Fruit fly (Drosophila melanogaster) whole organism, embryonic: ENCODE data around the gene Rpt6R.
A peak's percentile ranks its signal among the peaks of the same experiment; 100 is the strongest.

Source experiments
- Atf-2 ChIP-seq: fragments of 200-800 bp; sonication (Bioruptor generic); optimal IDR thresholded peaks from 2 replicates; lab custom pipeline; 2016; ENCODE audit warnings: missing biosample characterization, missing genetic modification characterization
- BEAF-32 ChIP-seq: fragments of 200-800 bp; sonication (Bioruptor generic); optimal IDR thresholded peaks from 3 replicates; lab custom pipeline; 2017; ENCODE audit warnings: missing biosample characterization, missing genetic modification characterization, mild to moderate bottlenecking, moderate library complexity, missing genetic modification reagents
- Bgb ChIP-seq: fragments of 200-800 bp; sonication (Bioruptor generic); IDR thresholded peaks from 2 replicates; pipeline ENCODE4 v1.3.6; 2022; ENCODE audit warnings: missing biosample characterization, missing genetic modification characterization; ENCODE audit not compliant: partially characterized antibody
- CG10462 ChIP-seq: fragments of 200-800 bp; sonication (Bioruptor generic); optimal IDR thresholded peaks from 2 replicates; lab custom pipeline; 2016; ENCODE audit warnings: missing biosample characterization, missing genetic modification characterization
- CG10654 ChIP-seq: fragments of 200-800 bp; sonication (Bioruptor generic); optimal IDR thresholded peaks from 2 replicates; lab custom pipeline; 2016; ENCODE audit warnings: missing biosample characterization, missing genetic modification characterization
- CG11695 ChIP-seq: fragments of 200-800 bp; sonication (Bioruptor generic); IDR thresholded peaks from 3 replicates; pipeline ENCODE4 v1.3.6; 2022; ENCODE audit warnings: missing biosample characterization, missing genetic modification characterization
- CG12155 ChIP-seq: fragments of 200-800 bp; sonication (Bioruptor generic); optimal IDR thresholded peaks from 3 replicates; lab custom pipeline; 2016; ENCODE audit warnings: missing biosample characterization, missing genetic modification characterization
- CG1233 ChIP-seq: fragments of 200-800 bp; sonication (Bioruptor generic); optimal IDR thresholded peaks from 4 replicates; lab custom pipeline; 2018; ENCODE audit warnings: missing biosample characterization, mild to moderate bottlenecking, missing genetic modification characterization
- CG12659 ChIP-seq: fragments of 200-800 bp; sonication (Bioruptor generic); optimal IDR thresholded peaks from 3 replicates; lab custom pipeline; 2017; ENCODE audit warnings: mild to moderate bottlenecking, missing biosample characterization, missing genetic modification reagents, missing genetic modification characterization
- CG13123 ChIP-seq: fragments of 200-800 bp; sonication (Bioruptor generic); optimal IDR thresholded peaks from 2 replicates; lab custom pipeline; 2016; ENCODE audit warnings: missing biosample characterization, missing genetic modification characterization
- CG16813 ChIP-seq: fragments of 200-800 bp; sonication (Bioruptor generic); IDR thresholded peaks from 3 replicates; pipeline ENCODE4 v1.3.6; 2022; ENCODE audit warnings: missing biosample characterization, missing genetic modification characterization; ENCODE audit not compliant: partially characterized antibody
- CG18764 ChIP-seq: fragments of 200-800 bp; sonication (Bioruptor generic); optimal IDR thresholded peaks from 3 replicates; lab custom pipeline; 2016; ENCODE audit warnings: missing biosample characterization, missing genetic modification characterization
- CG2116 ChIP-seq: fragments of 200-800 bp; sonication (Bioruptor generic); optimal IDR thresholded peaks from 3 replicates; lab custom pipeline; 2018; ENCODE audit warnings: missing biosample characterization, mild to moderate bottlenecking, missing genetic modification characterization
- CG5245 ChIP-seq: fragments of 200-800 bp; sonication (Bioruptor generic); optimal IDR thresholded peaks from 3 replicates; lab custom pipeline; 2016; ENCODE audit warnings: missing biosample characterization, missing genetic modification characterization
- CG6791 ChIP-seq: fragments of 200-800 bp; sonication (Bioruptor generic); IDR thresholded peaks from 3 replicates; pipeline ENCODE4 v1.3.6; 2022; ENCODE audit warnings: missing biosample characterization, missing genetic modification characterization; ENCODE audit not compliant: partially characterized antibody
- D19B ChIP-seq: fragments of 200-800 bp; sonication (Bioruptor generic); optimal IDR thresholded peaks from 2 replicates; lab custom pipeline; 2017; ENCODE audit warnings: missing biosample characterization, mild to moderate bottlenecking, missing genetic modification characterization
- Doc3 ChIP-seq: fragments of 200-800 bp; sonication (Bioruptor generic); IDR thresholded peaks from 3 replicates; pipeline ENCODE4 v1.3.6; 2022; ENCODE audit warnings: missing biosample characterization, missing genetic modification characterization; ENCODE audit not compliant: partially characterized antibody
- Ets97D ChIP-seq: fragments of 200-800 bp; sonication (Bioruptor generic); optimal IDR thresholded peaks from 3 replicates; lab custom pipeline; 2016; ENCODE audit warnings: missing biosample characterization, missing genetic modification characterization
- H15 ChIP-seq: fragments of 200-800 bp; sonication (Bioruptor generic); IDR thresholded peaks from 3 replicates; pipeline ENCODE4 v1.3.6; 2022; ENCODE audit warnings: missing biosample characterization, missing genetic modification characterization
- H2.0 ChIP-seq: fragments of 200-800 bp; sonication (Bioruptor generic); IDR thresholded peaks from 2 replicates; pipeline ENCODE4 v1.3.6; 2022; ENCODE audit warnings: missing biosample characterization, missing genetic modification characterization
- Hmr ChIP-seq: fragments of 200-800 bp; sonication (Bioruptor generic); optimal IDR thresholded peaks from 3 replicates; lab custom pipeline; 2017; ENCODE audit warnings: mild to moderate bottlenecking, missing biosample characterization, missing genetic modification reagents, missing genetic modification characterization
- Hr78 ChIP-seq, 2 experiments: fragments of 200-800 bp in 1 of 2; fragments of >200 bp in 1 of 2; sonication (Bioruptor generic) in 1 of 2; optimal IDR thresholded peaks; 2 replicates each; lab custom pipeline; 2017 to 2019; ENCODE audit warnings: missing biosample characterization in 2 of 2, missing genetic modification characterization in 2 of 2, mild to moderate bottlenecking in 1 of 2, moderate library complexity in 1 of 2
- Lhr ChIP-seq: fragments of 200-800 bp; sonication (Bioruptor generic); optimal IDR thresholded peaks from 3 replicates; lab custom pipeline; 2017; ENCODE audit warnings: mild to moderate bottlenecking, missing biosample characterization, missing genetic modification reagents, missing genetic modification characterization
- Mrtf ChIP-seq: fragments of 200-800 bp; sonication (Bioruptor generic); IDR thresholded peaks from 3 replicates; pipeline ENCODE4 v1.3.6; 2022; ENCODE audit warnings: missing biosample characterization, missing genetic modification characterization
- Pdp1 ChIP-seq, 2 experiments: fragments of 200-800 bp; sonication (Bioruptor generic); optimal IDR thresholded peaks; 3 replicates each; lab custom pipeline; 2016; ENCODE audit warnings: missing biosample characterization in 2 of 2, missing genetic modification characterization in 2 of 2, mild to moderate bottlenecking in 1 of 2, moderate library complexity in 1 of 2
- Rfx ChIP-seq: fragments of 200-800 bp; sonication (Bioruptor generic); IDR thresholded peaks from 2 replicates; pipeline ENCODE4 v1.3.6; 2022; ENCODE audit warnings: missing biosample characterization, missing genetic modification characterization
- Six4 ChIP-seq: fragments of 200-800 bp; sonication (Bioruptor generic); optimal IDR thresholded peaks from 2 replicates; lab custom pipeline; 2016; ENCODE audit warnings: missing biosample characterization, missing genetic modification characterization
- YL-1 ChIP-seq: fragments of 200-800 bp; sonication (Bioruptor generic); optimal IDR thresholded peaks from 3 replicates; lab custom pipeline; 2017; ENCODE audit warnings: missing biosample characterization, mild to moderate bottlenecking, missing genetic modification characterization
- amos ChIP-seq: fragments of 200-800 bp; sonication (Bioruptor generic); IDR thresholded peaks from 2 replicates; pipeline ENCODE4 v1.3.6; 2022; ENCODE audit warnings: missing biosample characterization, missing genetic modification characterization; ENCODE audit not compliant: partially characterized antibody
- exex ChIP-seq: fragments of 200-800 bp; sonication (Bioruptor generic); optimal IDR thresholded peaks from 4 replicates; lab custom pipeline; 2018; ENCODE audit warnings: missing biosample characterization, mild to moderate bottlenecking, missing genetic modification characterization, moderate library complexity
- gsb ChIP-seq: fragments of 200-800 bp; sonication (Bioruptor generic); IDR thresholded peaks from 2 replicates; pipeline ENCODE4 v1.3.6; 2022; ENCODE audit warnings: missing biosample characterization, missing genetic modification characterization
- insv ChIP-seq, 2 experiments: fragments of 200-800 bp; sonication (Bioruptor generic); optimal IDR thresholded peaks; 3 replicates each; lab custom pipeline; 2016 to 2018; ENCODE audit warnings: missing biosample characterization in 2 of 2, missing genetic modification characterization in 2 of 2
- inv ChIP-seq: fragments of 200-800 bp; sonication (Bioruptor generic); IDR thresholded peaks from 2 replicates; pipeline ENCODE4 v1.3.6; 2022; ENCODE audit warnings: missing biosample characterization, missing genetic modification characterization; ENCODE audit not compliant: partially characterized antibody
- jumu ChIP-seq: fragments of 200-800 bp; sonication (Bioruptor generic); optimal IDR thresholded peaks from 3 replicates; lab custom pipeline; 2016; ENCODE audit warnings: missing biosample characterization, missing genetic modification characterization
- nau ChIP-seq: fragments of 200-800 bp; sonication (Bioruptor generic); optimal IDR thresholded peaks from 3 replicates; lab custom pipeline; 2017; ENCODE audit warnings: missing biosample characterization, mild to moderate bottlenecking, missing genetic modification characterization, missing genetic modification reagents
- pho ChIP-seq: fragments of 200-800 bp; sonication (Bioruptor generic); optimal IDR thresholded peaks from 2 replicates; lab custom pipeline; 2016; ENCODE audit warnings: missing biosample characterization, missing genetic modification characterization
- pzg ChIP-seq: fragments of 200-800 bp; sonication (Bioruptor generic); optimal IDR thresholded peaks from 3 replicates; lab custom pipeline; 2018; ENCODE audit warnings: missing biosample characterization, mild to moderate bottlenecking, missing genetic modification characterization, moderate library complexity
- sr ChIP-seq: fragments of 200-800 bp; sonication (Bioruptor generic); IDR thresholded peaks from 3 replicates; pipeline ENCODE4 v1.3.6; 2022; ENCODE audit warnings: missing biosample characterization, missing genetic modification characterization
- ssp ChIP-seq: fragments of 200-800 bp; sonication (Bioruptor generic); IDR thresholded peaks from 2 replicates; pipeline ENCODE4 v1.3.6; 2022; ENCODE audit warnings: missing biosample characterization, missing genetic modification characterization
- stc ChIP-seq: fragments of 200-800 bp; sonication (Bioruptor generic); IDR thresholded peaks from 2 replicates; pipeline ENCODE4 v1.3.6; 2022; ENCODE audit warnings: missing biosample characterization, missing genetic modification characterization
- tin ChIP-seq: fragments of 200-800 bp; sonication (Bioruptor generic); optimal IDR thresholded peaks from 3 replicates; lab custom pipeline; 2016; ENCODE audit warnings: missing biosample characterization, missing genetic modification characterization
- trem ChIP-seq: fragments of 200-800 bp; optimal IDR thresholded peaks from 3 replicates; lab custom pipeline; 2019; ENCODE audit warnings: missing biosample characterization, mild to moderate bottlenecking, missing genetic modification characterization, moderate library complexity
- zfh1 ChIP-seq: fragments of 200-800 bp; sonication (Bioruptor generic); IDR thresholded peaks from 3 replicates; pipeline ENCODE4 v1.3.6; 2022; ENCODE audit warnings: missing biosample characterization, missing genetic modification characterization

Rpt6R gene

DNA sequence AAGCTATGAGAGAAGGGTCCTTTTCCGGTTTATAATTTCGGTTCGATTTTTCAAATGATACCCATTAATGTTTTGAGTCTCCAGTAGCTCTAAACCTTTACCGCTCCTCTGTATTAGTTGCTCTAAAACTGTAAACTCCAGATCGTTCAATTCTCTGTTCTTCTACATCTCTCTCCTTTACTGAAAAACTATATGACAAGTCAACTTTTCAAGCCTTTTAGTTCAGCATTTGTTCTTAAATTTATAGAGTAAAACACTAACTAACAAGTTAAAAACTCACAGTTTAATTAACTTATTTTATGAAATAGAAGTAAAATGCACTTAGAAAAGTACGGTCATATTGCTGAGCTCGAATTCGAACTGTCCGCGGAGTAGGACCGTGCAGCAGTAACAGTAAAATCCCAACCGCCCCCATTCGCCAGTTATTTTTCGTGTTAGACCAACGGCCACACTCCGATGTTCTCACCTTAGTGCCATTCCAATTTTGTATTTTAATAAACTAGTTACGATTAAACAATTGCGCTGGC is 20.7 kb downstream of the Rpt6R start (continued):
- TF ChIP-seq D19B (GFP tag; lab: Kevin White, UChicago) (peak; percentile 56), CG16813 (GFP tag; lab: Robert Waterston, UW) (0 out of 3 replicates have a peak, but pooled peaks have one; percentile 24), stc (GFP tag; lab: Robert Waterston, UW) (no peak), pzg (GFP tag; lab: Kevin White, UChicago) (peak; percentile 78), Rfx (GFP tag; lab: Robert Waterston, UW) (0 out of 2 replicates have a peak, but pooled peaks have one; percentile 29), Bgb (GFP tag; lab: Robert Waterston, UW) (peak; percentile 36; the same call in 1 of the 2 replicates), ssp (GFP tag; lab: Robert Waterston, UW) (no peak), pho (GFP tag; lab: Kevin White, UChicago) (no peak), inv (GFP tag; lab: Robert Waterston, UW) (no peak), gsb (GFP tag; lab: Robert Waterston, UW) (no peak), tin (GFP tag; lab: Kevin White, UChicago) (no peak), CG6791 (GFP tag; lab: Robert Waterston, UW) (0 out of 3 replicates have a peak, but pooled peaks have one; percentile 17), CG5245 (GFP tag; lab: Kevin White, UChicago) (no peak), Mrtf (no peak), trem (peak; percentile 40), Lhr (GFP tag; lab: Kevin White, UChicago) (peak; percentile 50), Doc3 (GFP tag; lab: Robert Waterston, UW) (no peak), CG13123 (GFP tag; lab: Kevin White, UChicago) (no peak), Pdp1 (GFP tag; optimal IDR thresholded peaks at IDR 0.05; lab: Kevin White, UChicago) (no peak), Hr78 (GFP tag; optimal IDR thresholded peaks at IDR 0.05; lab: Kevin White, UChicago) (no peak), insv (GFP tag; optimal IDR thresholded peaks at IDR 0.05; lab: Kevin White, UChicago) (peak in 1 of 2 experiments; percentile 27), CG18764 (GFP tag; lab: Kevin White, UChicago) (no peak), Ets97D (GFP tag; lab: Kevin White, UChicago) (peak; percentile 38), sr (no peak), jumu (no peak), Hmr (GFP tag; lab: Kevin White, UChicago) (peak; percentile 46), CG12155 (GFP tag; lab: Kevin White, UChicago) (no peak), CG10654 (no peak), amos (GFP tag; lab: Robert Waterston, UW) (peak; percentile 40; the same call in 1 of the 2 replicates), CG12659 (GFP tag; lab: Kevin White, UChicago) (peak; percentile 25), nau (no peak), zfh1 (GFP tag; lab: Robert Waterston, UW) (no peak), exex (tag; lab: Kevin White, UChicago) (no peak), CG11695 (GFP tag; lab: Robert Waterston, UW) (no peak), CG2116 (GFP tag; lab: Kevin White, UChicago) (peak; percentile 16), CG10462 (no peak), CG1233 (GFP tag; lab: Kevin White, UChicago) (no peak), Six4 (GFP tag; lab: Kevin White, UChicago) (no peak), H15 (GFP tag; lab: Robert Waterston, UW) (no peak), YL-1 (GFP tag; lab: Kevin White, UChicago) (peak; percentile 6), H2.0 (no peak), Atf-2 (GFP tag; lab: Kevin White, UChicago) (no peak), BEAF-32 (peak; percentile 40)
